Fruit fly (Drosophila melanogaster): ENCODE data around the gene CG4367.

Gene CG4367

dm6 chr3R:20284140-20284911 lies 20.5 kb downstream of the CG4367 start:
- TF ChIP-seq lz (GFP tag; optimal IDR thresholded peaks at IDR 0.05) (peak; percentile 42), cyc (GFP tag; optimal IDR thresholded peaks at IDR 0.05) (peak; percentile 48), CG10669 (GFP tag; optimal IDR thresholded peaks at IDR 0.05) (peak; percentile 55), Sox14 (GFP tag; optimal IDR thresholded peaks at IDR 0.05) (peak; percentile 38), vri (GFP tag; optimal IDR thresholded peaks at IDR 0.05) (peak; percentile 10), Smox (GFP tag; optimal IDR thresholded peaks at IDR 0.05) (peak; percentile 59), pdm3 (GFP tag; optimal IDR thresholded peaks at IDR 0.05) (peak; percentile 62), Hr38 (GFP tag; optimal IDR thresholded peaks at IDR 0.05) (no peak), topi (GFP tag; optimal IDR thresholded peaks at IDR 0.05) (peak; percentile 64), CG11762 (GFP tag; optimal IDR thresholded peaks at IDR 0.05; ENCODE audit: insufficient read depth) (peak; percentile 19), acj6 (GFP tag; optimal IDR thresholded peaks at IDR 0.05) (peak; percentile 68), CG9139 (GFP tag; optimal IDR thresholded peaks at IDR 0.05) (no peak), CG3919 (GFP tag; optimal IDR thresholded peaks at IDR 0.05) (peak; percentile 73), Eip75B (GFP tag; optimal IDR thresholded peaks at IDR 0.05) (peak; percentile 52), net (GFP tag; optimal IDR thresholded peaks at IDR 0.05) (peak; percentile 75), CG1621 (tag; optimal IDR thresholded peaks at IDR 0.05) (peak; percentile 5), CG16779 (tag; optimal IDR thresholded peaks at IDR 0.05) (peak; percentile 29), fd59A (GFP tag; optimal IDR thresholded peaks at IDR 0.05) (peak; percentile 20), fkh (GFP tag; optimal IDR thresholded peaks at IDR 0.05) (no peak), CG6792 (GFP tag; optimal IDR thresholded peaks at IDR 0.05) (peak; percentile 15), CG3032 (tag; optimal IDR thresholded peaks at IDR 0.05) (peak; percentile 57), CG8632 (GFP tag; optimal IDR thresholded peaks at IDR 0.05) (peak; percentile 49), eg (GFP tag; IDR thresholded peaks at IDR 0.05) (peak; percentile 69), CG34406 (GFP tag; optimal IDR thresholded peaks at IDR 0.05) (peak; percentile 40), CG4318 (GFP tag; optimal IDR thresholded peaks at IDR 0.05) (peak; percentile 71), CG7368 (GFP tag; optimal IDR thresholded peaks at IDR 0.05) (peak; percentile 1), Sox102F (GFP tag; optimal IDR thresholded peaks at IDR 0.05) (peak; percentile 64), Hr4 (GFP tag; optimal IDR thresholded peaks at IDR 0.05) (peak; percentile 78), CG31627 (GFP tag; optimal IDR thresholded peaks at IDR 0.05) (peak; percentile 32), Lpt (GFP tag; optimal IDR thresholded peaks at IDR 0.05) (peak; percentile 54), esn (GFP tag; optimal IDR thresholded peaks at IDR 0.05) (peak; percentile 62), Eip93F (GFP tag; optimal IDR thresholded peaks at IDR 0.05) (no peak), CG32006 (GFP tag; optimal IDR thresholded peaks at IDR 0.05) (peak; percentile 84), salr (GFP tag; optimal IDR thresholded peaks at IDR 0.05) (peak; percentile 45 to 69), CG6854 (GFP tag; optimal IDR thresholded peaks at IDR 0.05) (no peak), CG8319 (GFP tag; optimal IDR thresholded peaks at IDR 0.05) (no peak), svp (GFP tag) (peak; percentile 91), Sox15 (GFP tag; optimal IDR thresholded peaks at IDR 0.05) (no peak), achi (GFP tag; optimal IDR thresholded peaks at IDR 0.05) (peak; percentile 66), CG10631 (GFP tag; optimal IDR thresholded peaks at IDR 0.05) (peak; percentile 73), CG6808 (GFP tag; optimal IDR thresholded peaks at IDR 0.05) (peak; percentile 8), Hr39 (GFP tag; optimal IDR thresholded peaks at IDR 0.05) (peak; percentile 28), CG11902 (GFP tag; optimal IDR thresholded peaks at IDR 0.05) (peak; percentile 11), Eip78C (GFP tag) (peak; percentile 90), Met (GFP tag; optimal IDR thresholded peaks at IDR 0.05) (peak; percentile 67), Gug (GFP tag; IDR thresholded peaks at IDR 0.05) (peak; percentile 68), CG15336 (GFP tag; IDR thresholded peaks at IDR 0.05) (peak; percentile 80), CG11294 (GFP tag; IDR thresholded peaks at IDR 0.05) (peak; percentile 45), OdsH (GFP tag; optimal IDR thresholded peaks at IDR 0.05) (peak; percentile 74), Ets96B (tag; optimal IDR thresholded peaks at IDR 0.05) (peak; percentile 54), CG6276 (GFP tag; optimal IDR thresholded peaks at IDR 0.05) (peak; percentile 57)

Measured in whole organism, prepupa.